Worm (Caenorhabditis elegans): Measurements from ENCODE around the gene cest-1.2.
"Not testable (repeated sequence)": the region's sequence is repeated elsewhere in the genome, so short reads cannot be mapped to it uniquely, and the experiment has no call there.

The cest-1.2 gene

DNA sequence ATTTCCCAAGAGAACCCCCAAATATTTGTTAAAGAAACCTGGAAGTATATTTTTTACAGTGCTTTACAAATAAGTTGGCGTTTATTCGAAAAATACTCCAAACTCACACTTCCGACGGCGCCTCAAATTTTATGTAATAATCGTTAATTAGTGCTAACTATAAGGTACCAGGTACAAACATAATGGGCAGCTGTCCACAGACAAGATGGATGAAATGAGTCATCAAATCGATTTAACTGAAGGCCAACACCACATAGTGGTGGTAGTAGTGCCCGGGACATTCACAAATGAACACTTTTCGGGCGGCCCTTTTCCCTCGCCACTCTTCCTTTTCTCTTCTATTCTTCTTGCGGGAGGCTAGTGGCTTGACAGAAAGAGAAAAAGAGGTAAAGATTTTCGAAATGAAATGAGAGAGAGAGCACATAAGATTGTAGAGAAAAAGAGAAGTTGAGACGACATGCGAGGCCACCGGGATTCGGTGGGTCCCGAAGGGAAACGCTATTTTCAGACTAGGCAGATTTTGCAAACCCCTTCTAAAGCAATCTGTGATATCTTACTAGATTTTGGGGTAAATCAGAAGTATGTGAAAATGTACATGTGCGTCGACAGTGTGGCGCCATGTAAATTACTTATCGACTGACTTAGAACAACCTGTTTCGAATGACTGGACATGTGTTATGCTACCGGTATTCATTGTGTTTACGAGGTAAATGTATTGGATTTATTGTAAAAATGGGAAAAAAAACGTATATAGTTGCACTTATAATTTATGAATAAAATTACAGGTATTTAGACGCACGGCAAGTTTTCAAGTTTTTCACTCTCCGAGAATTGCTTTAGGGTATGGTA is 21.2 kb downstream of the cest-1.2 start (continued):
- TF ChIP-seq nhr-19 (GFP tag; conservative IDR thresholded peaks at IDR 0.05) (no peak), fkh-4 (tag; optimal IDR thresholded peaks at IDR 0.05; ENCODE audit: borderline replicate concordance) (no peak), nhr-11 (tag; optimal IDR thresholded peaks at IDR 0.05) (no peak), sup-37 (GFP tag; optimal IDR thresholded peaks at IDR 0.05) (no peak), hpl-2 (GFP tag; optimal IDR thresholded peaks at IDR 0.05) (no peak), dsc-1 (tag; optimal IDR thresholded peaks at IDR 0.05) (no peak), alr-1 (tag; optimal IDR thresholded peaks at IDR 0.05; ENCODE audit: borderline replicate concordance) (no peak), elt-3 (tag; optimal IDR thresholded peaks at IDR 0.05) (peak in 1 of 6 experiments; percentile 13), ceh-90 (tag; optimal IDR thresholded peaks at IDR 0.05) (no peak), unc-98 (GFP tag; IDR thresholded peaks at IDR 0.05) (no peak), lin-39 (tag; optimal IDR thresholded peaks at IDR 0.05) (no peak), egl-13 (tag; optimal IDR thresholded peaks at IDR 0.05) (no peak), ama-1 (optimal IDR thresholded peaks at IDR 0.05) (no peak), sptf-1 (tag; optimal IDR thresholded peaks at IDR 0.05) (no peak), zip-4 (GFP tag; optimal IDR thresholded peaks at IDR 0.05) (no peak), vab-15 (tag; optimal IDR thresholded peaks at IDR 0.05) (no peak), mab-9 (GFP tag; IDR thresholded peaks at IDR 0.05) (no peak), grh-1 (GFP tag; IDR thresholded peaks at IDR 0.05) (peak; percentile 49; the same call in 1 of the 2 replicates), fkh-10 (GFP tag; optimal IDR thresholded peaks at IDR 0.05) (no peak), nhr-85 (tag) (peak; percentile 62), lin-14 (GFP tag; optimal IDR thresholded peaks at IDR 0.05) (peak; percentile 83), nhr-90 (tag; optimal IDR thresholded peaks at IDR 0.05; ENCODE audit: poor library complexity) (no peak), lsy-2 (tag; optimal IDR thresholded peaks at IDR 0.05) (no peak), unc-130 (tag; optimal IDR thresholded peaks at IDR 0.05) (peak; percentile 28), rnt-1 (tag; optimal IDR thresholded peaks at IDR 0.05) (peak; percentile 21), ets-5 (GFP tag; IDR thresholded peaks at IDR 0.05) (no peak), nhr-47 (tag; optimal IDR thresholded peaks at IDR 0.05) (no peak), mep-1 (tag; optimal IDR thresholded peaks at IDR 0.05) (peak; percentile 59), efl-3 (GFP tag; optimal IDR thresholded peaks at IDR 0.05) (no peak), unc-30 (tag; optimal IDR thresholded peaks at IDR 0.05) (no peak), snu-23 (GFP tag; optimal IDR thresholded peaks at IDR 0.05) (peak; percentile 27), nhr-12 (tag; optimal IDR thresholded peaks at IDR 0.05) (no peak), ceh-82 (tag; optimal IDR thresholded peaks at IDR 0.05) (no peak)

DNA sequence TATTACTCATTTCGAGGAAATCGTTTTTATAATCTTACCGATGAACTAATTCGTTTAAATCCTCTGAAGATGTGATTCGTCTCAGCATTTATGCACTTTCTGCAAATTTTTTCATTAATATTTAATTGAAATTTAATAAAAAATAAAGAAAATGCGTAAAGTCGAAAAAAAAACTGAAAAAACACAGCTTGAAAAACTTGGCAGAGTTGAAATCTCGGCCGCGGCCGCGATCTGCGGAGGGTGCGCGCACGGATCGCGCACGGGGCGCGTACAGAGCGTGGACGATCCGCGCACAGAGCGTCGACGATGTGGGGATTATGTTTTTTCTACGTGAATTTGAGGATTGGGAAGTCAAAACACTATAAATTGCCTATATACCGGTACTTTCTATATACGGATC is 22.9 kb downstream of the cest-1.2 start, which contains the start of gene AH10.4:
Gene AH10.4 (minus strand): TSS at position 101 of the 400 bp plus-strand sequence.
- TF ChIP-seq ceh-82, aly-2, ztf-11 (tag; optimal IDR thresholded peaks at IDR 0.05): not testable (repeated sequence)

DNA sequence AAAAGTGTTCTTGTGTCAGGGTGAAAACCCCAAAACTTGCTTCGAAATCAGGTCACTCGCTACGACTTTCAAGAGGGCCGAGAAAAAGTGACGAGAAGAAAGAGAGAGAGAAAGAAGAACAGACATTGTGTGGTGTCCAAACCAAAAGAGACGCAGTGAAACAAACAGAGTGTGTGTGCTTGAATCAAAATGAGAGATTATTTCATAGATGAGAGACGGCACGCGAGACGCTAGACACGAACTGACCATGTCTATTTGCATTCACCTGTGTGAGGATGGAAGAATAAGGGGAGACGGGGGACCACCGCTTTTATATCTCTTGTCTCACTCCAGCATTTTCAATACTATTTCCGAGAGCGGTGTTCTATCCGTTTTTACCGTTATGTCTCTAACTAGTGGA is 24.5 kb downstream of the cest-1.2 start:
- TF ChIP-seq fkh-8 (tag; optimal IDR thresholded peaks at IDR 0.05) (peak; percentile 40), mef-2 (tag; optimal IDR thresholded peaks at IDR 0.05) (peak; percentile 24), C16A3.4 (tag; optimal IDR thresholded peaks at IDR 0.05) (peak; percentile 59), tlp-1 (tag; optimal IDR thresholded peaks at IDR 0.05) (no peak), nhr-76 (tag; optimal IDR thresholded peaks at IDR 0.05) (no peak), vab-15 (tag; optimal IDR thresholded peaks at IDR 0.05) (no peak), unc-130 (tag; optimal IDR thresholded peaks at IDR 0.05) (no peak), skn-1 (tag; optimal IDR thresholded peaks at IDR 0.05) (peak; percentile 70), pag-3 (tag; optimal IDR thresholded peaks at IDR 0.05; ENCODE audit: borderline replicate concordance, insufficient read depth) (no peak), sptf-1 (tag; optimal IDR thresholded peaks at IDR 0.05) (no peak), lin-35 (GFP tag; optimal IDR thresholded peaks at IDR 0.05) (peak; percentile 42 to 75), pax-3 (tag; optimal IDR thresholded peaks at IDR 0.05) (peak; percentile 65), rnt-1 (tag; optimal IDR thresholded peaks at IDR 0.05) (peak; percentile 30), aha-1 (tag; optimal IDR thresholded peaks at IDR 0.05) (no peak), ztf-11 (tag; optimal IDR thresholded peaks at IDR 0.05) (peak in 1 of 2 experiments; percentile 2), xbp-1 (tag; optimal IDR thresholded peaks at IDR 0.05) (peak; percentile 46), irx-1 (tag; optimal IDR thresholded peaks at IDR 0.05) (peak; percentile 45), lin-14 (GFP tag; optimal IDR thresholded peaks at IDR 0.05) (peak; percentile 98), lin-39 (tag; optimal IDR thresholded peaks at IDR 0.05) (no peak), nhr-20 (tag; optimal IDR thresholded peaks at IDR 0.05) (peak; percentile 82), lin-15B (tag; optimal IDR thresholded peaks at IDR 0.05) (no peak)

Measured in whole organism, L1 larva.